Fruit fly (Drosophila melanogaster): ENCODE results near the gene CG18476.
A peak's percentile ranks its signal among the peaks of the same experiment; 100 is the strongest.

Gene CG18476

DNA sequence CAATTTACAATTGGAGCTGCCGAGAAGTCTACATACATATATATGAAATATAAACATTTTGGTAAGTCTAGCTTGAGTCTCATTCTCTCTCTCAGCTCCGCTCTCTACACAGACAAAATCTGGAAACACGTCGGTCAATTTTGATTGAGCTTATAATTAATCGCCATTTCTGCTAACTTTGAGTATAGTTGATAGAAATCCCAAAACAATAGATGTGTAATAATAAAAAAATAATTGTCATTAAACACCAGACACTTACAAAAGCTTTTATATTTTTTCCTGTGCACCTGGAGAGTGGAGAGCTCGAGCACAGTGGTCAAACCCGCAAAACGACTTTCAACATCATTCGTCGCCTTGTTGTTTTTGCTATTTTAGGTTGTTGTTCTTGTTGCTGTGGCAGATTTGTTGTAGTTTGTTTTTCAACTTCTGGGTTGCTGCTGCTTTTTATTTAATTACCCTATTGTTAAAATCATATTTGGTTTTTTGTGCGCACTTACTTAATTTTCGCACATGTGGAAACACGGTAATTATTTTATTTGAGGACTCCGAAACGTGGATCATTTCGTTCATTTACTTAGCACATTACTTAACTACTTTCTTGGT lies 21.2 kb downstream of the CG18476 start (continued):
- TF ChIP-seq CG43689 (GFP tag; IDR thresholded peaks at IDR 0.05) (peak; percentile 88), C15 (GFP tag; IDR thresholded peaks at IDR 0.05) (peak; percentile 88), bbx (GFP tag; IDR thresholded peaks at IDR 0.05; ENCODE audit: partially characterized antibody) (no peak), dati (GFP tag; IDR thresholded peaks at IDR 0.05) (peak; percentile 90), gem (tag; optimal IDR thresholded peaks at IDR 0.05) (peak; percentile 98), CG17612 (GFP tag; IDR thresholded peaks at IDR 0.05) (peak; percentile 94), CG11723 (GFP tag; optimal IDR thresholded peaks at IDR 0.05) (peak; percentile 91), CG6272 (GFP tag; IDR thresholded peaks at IDR 0.05) (peak; percentile 95), Poxn (GFP tag; IDR thresholded peaks at IDR 0.05) (peak; percentile 95), wor (GFP tag; IDR thresholded peaks at IDR 0.05) (peak; percentile 93), CG7928 (GFP tag; optimal IDR thresholded peaks at IDR 0.05) (peak; percentile 78), E2f2 (GFP tag; IDR thresholded peaks at IDR 0.05) (peak; percentile 83), BEAF-32 (GFP tag; optimal IDR thresholded peaks at IDR 0.05) (no peak), PHDP (tag; optimal IDR thresholded peaks at IDR 0.05) (peak; percentile 97), CG18599 (GFP tag; optimal IDR thresholded peaks at IDR 0.05) (peak; percentile 97), pum (GFP tag; optimal IDR thresholded peaks at IDR 0.05) (peak; percentile 93), tup (GFP tag; optimal IDR thresholded peaks at IDR 0.05) (peak; percentile 92), Taf1 (GFP tag; IDR thresholded peaks at IDR 0.05) (peak; percentile 91), CG14710 (tag; optimal IDR thresholded peaks at IDR 0.05) (peak; percentile 93), Nf-YA (GFP tag; IDR thresholded peaks at IDR 0.05) (peak; percentile 96), CG1603 (tag; optimal IDR thresholded peaks at IDR 0.05) (peak; percentile 95), CG8478 (optimal IDR thresholded peaks at IDR 0.05) (no peak), br (optimal IDR thresholded peaks at IDR 0.05) (no peak), CG11696 (GFP tag; IDR thresholded peaks at IDR 0.05) (peak; percentile 91), CG16815 (GFP tag; optimal IDR thresholded peaks at IDR 0.05) (peak; percentile 89), CG34224 (GFP tag; IDR thresholded peaks at IDR 0.05; ENCODE audit: partially characterized antibody) (no peak), nom (GFP tag; optimal IDR thresholded peaks at IDR 0.05) (peak; percentile 97), CG8290 (GFP tag; optimal IDR thresholded peaks at IDR 0.05) (peak; percentile 80), CG8290 (tag; optimal IDR thresholded peaks at IDR 0.05) (peak in 1 of 2 experiments; percentile 96), salm (tag; optimal IDR thresholded peaks at IDR 0.05) (peak; percentile 94), CG7556 (GFP tag; optimal IDR thresholded peaks at IDR 0.05) (peak; percentile 95), Hand (GFP tag; optimal IDR thresholded peaks at IDR 0.05) (peak; percentile 92), wek (GFP tag; optimal IDR thresholded peaks at IDR 0.05) (peak; percentile 84), sens-2 (GFP tag; IDR thresholded peaks at IDR 0.05) (peak; percentile 91), Dip3 (GFP tag; optimal IDR thresholded peaks at IDR 0.05) (peak; percentile 96), CG1233 (GFP tag; optimal IDR thresholded peaks at IDR 0.05) (peak; percentile 95), lmd (GFP tag; IDR thresholded peaks at IDR 0.05) (peak; percentile 97), so (GFP tag; IDR thresholded peaks at IDR 0.05) (peak; percentile 97), CG30020 (tag; optimal IDR thresholded peaks at IDR 0.05) (peak; percentile 65), gsb (GFP tag; IDR thresholded peaks at IDR 0.05) (peak; percentile 95), croc (GFP tag; conservative IDR thresholded peaks at IDR 0.05) (peak; percentile 91), CG17568 (GFP tag; optimal IDR thresholded peaks at IDR 0.05) (peak; percentile 96), pb (GFP tag; optimal IDR thresholded peaks at IDR 0.05) (peak; percentile 94), shn (GFP tag; optimal IDR thresholded peaks at IDR 0.05) (peak; percentile 89), eyg (GFP tag; optimal IDR thresholded peaks at IDR 0.05) (peak; percentile 88), zen (tag; optimal IDR thresholded peaks at IDR 0.05) (peak; percentile 90), NfI (GFP tag; optimal IDR thresholded peaks at IDR 0.05) (peak; percentile 97), slbo (GFP tag; IDR thresholded peaks at IDR 0.05) (peak; percentile 98), Sin3A (optimal IDR thresholded peaks at IDR 0.05) (no peak), Mad (GFP tag; optimal IDR thresholded peaks at IDR 0.05) (peak; percentile 95), CG14441 (GFP tag; IDR thresholded peaks at IDR 0.05) (peak; percentile 97)
